Worm (Caenorhabditis elegans) whole organism, L3 larva: ENCODE results near the gene B0365.9.

Experiments used
- ZK546.5 ChIP-seq: sonication (generic microtip); optimal IDR thresholded peaks from 2 replicates; lab custom pipeline; 2017; ENCODE audit warnings: missing biosample characterization, missing genetic modification characterization
- ceh-28 ChIP-seq: fragments of 150-350 bp; optimal IDR thresholded peaks from 2 replicates; lab custom pipeline; 2014; ENCODE audit warnings: missing biosample characterization, missing genetic modification reagents, missing genetic modification characterization
- jun-1 ChIP-seq: fragments of 150-350 bp; optimal IDR thresholded peaks from 2 replicates; lab custom pipeline; 2014; ENCODE audit warnings: missing biosample characterization, missing genetic modification reagents, missing genetic modification characterization
- lin-15B ChIP-seq: fragments of 150-350 bp; optimal IDR thresholded peaks from 2 replicates; lab custom pipeline; 2014; ENCODE audit warnings: missing biosample characterization, missing genetic modification characterization
- nhr-11 ChIP-seq: fragments of 150-350 bp; optimal IDR thresholded peaks from 2 replicates; lab custom pipeline; 2014; ENCODE audit warnings: missing biosample characterization, missing genetic modification characterization
- nhr-237 ChIP-seq: fragments of 150-350 bp; optimal IDR thresholded peaks from 2 replicates; lab custom pipeline; 2014; ENCODE audit warnings: missing biosample characterization, missing genetic modification characterization

DNA sequence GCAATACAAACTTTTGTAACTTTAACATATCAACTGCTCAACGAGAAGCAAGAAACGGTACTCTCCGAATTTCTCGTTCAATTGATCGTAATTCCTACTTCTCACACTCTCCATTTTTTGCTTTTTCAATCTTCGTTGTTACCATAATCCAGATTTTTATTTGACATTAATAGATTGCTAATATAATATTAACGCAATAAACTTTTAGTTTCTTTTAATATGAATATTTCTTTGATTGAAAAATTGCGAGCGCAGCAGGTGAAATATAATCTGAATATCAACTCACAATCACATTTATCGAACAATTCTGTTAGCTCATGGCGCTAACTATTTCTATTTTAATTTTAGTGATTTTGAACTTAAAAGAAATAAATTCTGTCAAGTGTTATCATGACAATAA, 41.0 kb downstream of the B0365.9 start, which contains the start of gene lurp-4:
- no peak for TF ChIP-seq nhr-237 (tag; lab: Kevin White, UChicago)
- TF ChIP-seq ceh-28, result no peak
- TF ChIP-seq nhr-11 (tag; lab: Kevin White, UChicago), result no peak
- no peak for TF ChIP-seq jun-1 (tag; lab: Kevin White, UChicago)
- TF ChIP-seq ZK546.5 (tag; lab: Kevin White, UChicago), result no peak
- TF ChIP-seq lin-15B (tag; lab: Kevin White, UChicago), result no peak
